Fruit fly (Drosophila melanogaster): ENCODE data around the gene papi.

The papi gene

DNA sequence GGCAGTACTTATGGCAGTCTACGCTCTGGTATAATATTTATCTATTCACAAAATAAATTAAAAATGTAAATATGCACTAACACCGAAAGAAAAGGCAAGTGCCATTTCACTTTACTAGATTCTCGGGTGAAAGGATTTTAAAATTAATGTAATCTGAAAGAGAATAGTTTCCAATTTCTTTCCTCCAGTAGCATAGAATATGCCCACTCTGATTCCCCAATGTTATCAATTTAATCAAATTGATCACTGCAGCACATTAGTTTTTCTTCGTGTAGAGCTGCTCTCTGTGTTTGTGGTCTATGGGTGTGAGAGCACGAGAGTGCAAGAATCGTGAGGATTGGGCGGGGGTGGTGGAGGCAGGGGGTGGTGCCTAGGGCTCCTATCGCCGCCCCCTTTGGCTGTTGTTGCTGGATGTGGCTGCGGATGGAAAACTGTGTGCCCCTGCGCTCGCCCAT, 19.4 kb upstream of the papi start:
- TF ChIP-seq lola (GFP tag; optimal IDR thresholded peaks at IDR 0.05) (no peak), foxo (GFP tag; optimal IDR thresholded peaks at IDR 0.05) (peak in 1 of 2 experiments; percentile 82), psq (GFP tag; optimal IDR thresholded peaks at IDR 0.05) (peak; percentile 48), sage (GFP tag; optimal IDR thresholded peaks at IDR 0.05) (peak; percentile 61), fru (GFP tag; optimal IDR thresholded peaks at IDR 0.05) (peak; percentile 76), Abd-B (GFP tag; optimal IDR thresholded peaks at IDR 0.05) (no peak), rgr (GFP tag; optimal IDR thresholded peaks at IDR 0.05) (peak; percentile 78), br (GFP tag; optimal IDR thresholded peaks at IDR 0.05) (peak; percentile 76), jim (GFP tag; optimal IDR thresholded peaks at IDR 0.05) (no peak), Myc (optimal IDR thresholded peaks at IDR 0.05) (no peak), N (GFP tag; optimal IDR thresholded peaks at IDR 0.05) (no peak), OdsH (GFP tag; optimal IDR thresholded peaks at IDR 0.05) (peak; percentile 73), GATAd (GFP tag; optimal IDR thresholded peaks at IDR 0.05) (no peak), h (GFP tag; optimal IDR thresholded peaks at IDR 0.05) (peak; percentile 85), tai (GFP tag; optimal IDR thresholded peaks at IDR 0.05) (peak; percentile 51), Dif (GFP tag; optimal IDR thresholded peaks at IDR 0.05; ENCODE audit: partially characterized antibody) (no peak), Hr83 (GFP tag; optimal IDR thresholded peaks at IDR 0.05; ENCODE audit: poor library complexity, severe bottlenecking) (no peak), sv (GFP tag; optimal IDR thresholded peaks at IDR 0.05) (peak; percentile 64), dl (GFP tag; optimal IDR thresholded peaks at IDR 0.05; ENCODE audit: insufficient read depth in 1 of 2, partially characterized antibody in 2 of 2) (no peak), Jra (GFP tag; optimal IDR thresholded peaks at IDR 0.05) (no peak), Sp1 (GFP tag; optimal IDR thresholded peaks at IDR 0.05) (peak; percentile 78), Rel (GFP tag; optimal IDR thresholded peaks at IDR 0.05) (no peak), Rel (tag; optimal IDR thresholded peaks at IDR 0.05) (no peak), dmrt93B (GFP tag; optimal IDR thresholded peaks at IDR 0.05) (peak; percentile 58), ey (GFP tag; optimal IDR thresholded peaks at IDR 0.05) (peak; percentile 78), brk (GFP tag; optimal IDR thresholded peaks at IDR 0.05) (peak; percentile 47), Mio (GFP tag; optimal IDR thresholded peaks at IDR 0.05) (no peak), dsf (GFP tag; optimal IDR thresholded peaks at IDR 0.05; ENCODE audit: borderline replicate concordance) (no peak), usp (GFP tag; optimal IDR thresholded peaks at IDR 0.05) (no peak), HLH106 (tag; optimal IDR thresholded peaks at IDR 0.05) (peak; percentile 74), CG9705 (GFP tag; optimal IDR thresholded peaks at IDR 0.05) (peak; percentile 25), CrebA (GFP tag; optimal IDR thresholded peaks at IDR 0.05; ENCODE audit: borderline replicate concordance) (peak; percentile 7), CG32264 (GFP tag; optimal IDR thresholded peaks at IDR 0.05) (peak; percentile 72), Hnf4 (GFP tag; optimal IDR thresholded peaks at IDR 0.05) (peak; percentile 65), pan (optimal IDR thresholded peaks at IDR 0.05) (no peak), woc (GFP tag; optimal IDR thresholded peaks at IDR 0.05) (peak; percentile 24), Hr78 (GFP tag; optimal IDR thresholded peaks at IDR 0.05) (no peak), Dfd (GFP tag; optimal IDR thresholded peaks at IDR 0.05) (no peak), Vsx2 (GFP tag; optimal IDR thresholded peaks at IDR 0.05; ENCODE audit: partially characterized antibody) (no peak)

DNA sequence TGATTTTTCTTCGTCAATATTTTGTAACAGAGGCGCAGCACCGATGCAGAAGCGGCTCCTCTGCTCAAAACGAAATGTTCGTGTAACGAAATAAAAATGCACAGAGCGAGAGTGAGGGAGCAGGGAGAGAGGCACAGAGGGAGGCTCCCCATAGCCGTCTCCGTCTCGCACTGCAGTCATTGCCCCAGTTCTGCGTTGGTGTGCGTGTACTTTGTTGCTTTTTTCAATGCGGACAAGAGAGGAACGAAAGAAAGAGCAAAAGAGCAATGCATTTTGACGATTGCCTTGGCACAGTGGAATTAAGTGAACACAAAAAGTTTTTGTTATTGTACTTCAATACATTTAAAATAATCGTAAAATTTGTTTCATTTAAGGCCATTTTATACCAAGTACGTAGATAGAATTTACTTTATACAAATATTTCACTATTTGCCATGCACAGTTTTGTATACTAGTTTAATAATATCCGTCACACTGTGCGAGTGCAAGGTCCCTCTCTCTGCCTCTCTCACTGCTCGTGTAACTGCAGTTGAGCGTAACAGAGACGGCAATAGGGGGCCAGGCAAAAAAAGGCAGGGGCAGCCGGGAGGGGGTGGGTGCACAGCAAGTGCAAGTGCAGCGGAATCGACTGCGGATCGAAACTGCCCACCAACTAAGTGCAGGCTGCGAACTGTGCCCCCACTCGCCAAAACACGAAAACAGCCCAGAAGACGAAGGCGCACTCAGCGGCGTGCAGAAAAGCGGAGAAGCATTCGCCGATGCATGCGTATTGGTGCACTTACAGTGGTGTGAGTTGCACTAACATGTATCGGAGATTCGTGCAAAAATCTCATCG, 18.3 kb upstream of the papi start:
- TF ChIP-seq CG32264 (GFP tag; optimal IDR thresholded peaks at IDR 0.05) (peak; percentile 99), Myc (optimal IDR thresholded peaks at IDR 0.05) (no peak), Hr78 (GFP tag; optimal IDR thresholded peaks at IDR 0.05) (no peak), HLH106 (tag; optimal IDR thresholded peaks at IDR 0.05) (peak; percentile 100), tai (GFP tag; optimal IDR thresholded peaks at IDR 0.05) (peak; percentile 99), sv (GFP tag; optimal IDR thresholded peaks at IDR 0.05) (peak; percentile 97), Mio (GFP tag; optimal IDR thresholded peaks at IDR 0.05) (peak; percentile 94), br (GFP tag; optimal IDR thresholded peaks at IDR 0.05) (peak; percentile 100), Vsx2 (GFP tag; optimal IDR thresholded peaks at IDR 0.05; ENCODE audit: partially characterized antibody) (peak; percentile 87), ey (GFP tag; optimal IDR thresholded peaks at IDR 0.05) (peak; percentile 100), h (GFP tag; optimal IDR thresholded peaks at IDR 0.05) (peak; percentile 100), lola (GFP tag; optimal IDR thresholded peaks at IDR 0.05) (no peak), sage (GFP tag; optimal IDR thresholded peaks at IDR 0.05) (peak; percentile 99), CG9705 (GFP tag; optimal IDR thresholded peaks at IDR 0.05) (peak; percentile 98), Jra (GFP tag; optimal IDR thresholded peaks at IDR 0.05) (peak; percentile 99), Hnf4 (GFP tag; optimal IDR thresholded peaks at IDR 0.05) (peak; percentile 100), Rel (GFP tag; optimal IDR thresholded peaks at IDR 0.05) (peak; percentile 100), Rel (tag; optimal IDR thresholded peaks at IDR 0.05) (peak; percentile 64), CrebA (GFP tag; optimal IDR thresholded peaks at IDR 0.05; ENCODE audit: borderline replicate concordance) (peak; percentile 97), pan (optimal IDR thresholded peaks at IDR 0.05) (no peak), N (GFP tag; optimal IDR thresholded peaks at IDR 0.05) (peak; percentile 24), usp (GFP tag; optimal IDR thresholded peaks at IDR 0.05) (no peak), GATAd (GFP tag; optimal IDR thresholded peaks at IDR 0.05) (no peak), OdsH (GFP tag; optimal IDR thresholded peaks at IDR 0.05) (peak; percentile 100), fru (GFP tag; optimal IDR thresholded peaks at IDR 0.05) (peak; percentile 100), woc (GFP tag; optimal IDR thresholded peaks at IDR 0.05) (peak; percentile 100), Abd-B (GFP tag; optimal IDR thresholded peaks at IDR 0.05) (peak; percentile 1), Hr83 (GFP tag; optimal IDR thresholded peaks at IDR 0.05; ENCODE audit: poor library complexity, severe bottlenecking) (peak; percentile 84), dsf (GFP tag; optimal IDR thresholded peaks at IDR 0.05; ENCODE audit: borderline replicate concordance) (peak; percentile 98), Dif (GFP tag; optimal IDR thresholded peaks at IDR 0.05; ENCODE audit: partially characterized antibody) (peak; percentile 87), Sp1 (GFP tag; optimal IDR thresholded peaks at IDR 0.05) (peak; percentile 100), jim (GFP tag; optimal IDR thresholded peaks at IDR 0.05) (peak; percentile 54), brk (GFP tag; optimal IDR thresholded peaks at IDR 0.05) (peak; percentile 99), rgr (GFP tag; optimal IDR thresholded peaks at IDR 0.05) (peak; percentile 100), foxo (GFP tag; optimal IDR thresholded peaks at IDR 0.05) (peak; percentile 98 to 100), dmrt93B (GFP tag; optimal IDR thresholded peaks at IDR 0.05) (peak; percentile 99), dl (GFP tag; optimal IDR thresholded peaks at IDR 0.05; ENCODE audit: insufficient read depth in 1 of 2, partially characterized antibody in 2 of 2) (peak; percentile 74 to 82), Dfd (GFP tag; optimal IDR thresholded peaks at IDR 0.05) (no peak), psq (GFP tag; optimal IDR thresholded peaks at IDR 0.05) (peak; percentile 99)
